Fruit fly (Drosophila melanogaster) whole organism, pupa: ENCODE measurements around the gene GstZ1.

Source experiments
- CG17806 ChIP-seq: fragments of 200-800 bp; sonication (Bioruptor generic); optimal IDR thresholded peaks from 2 replicates; lab custom pipeline; 2018; ENCODE audit warnings: missing biosample characterization, mild to moderate bottlenecking, missing genetic modification characterization, moderate library complexity
- D1 ChIP-seq: fragments of 200-800 bp; sonication (Bioruptor generic); optimal IDR thresholded peaks from 2 replicates; lab custom pipeline; 2018; ENCODE audit warnings: missing biosample characterization, mild to moderate bottlenecking, missing genetic modification characterization, moderate library complexity
- EcR ChIP-seq: fragments of 200-800 bp; sonication (Bioruptor generic); optimal IDR thresholded peaks from 3 replicates; lab custom pipeline; 2019; ENCODE audit warnings: missing biosample characterization, missing genetic modification characterization, mild to moderate bottlenecking, moderate library complexity, missing genetic modification reagents
- Pif1B ChIP-seq: fragments of 200-800 bp; sonication (Bioruptor generic); optimal IDR thresholded peaks from 3 replicates; lab custom pipeline; 2016; ENCODE audit warnings: missing biosample characterization, missing genetic modification characterization
- Snoo ChIP-seq: fragments of 200-800 bp; sonication (Bioruptor generic); optimal IDR thresholded peaks from 3 replicates; lab custom pipeline; 2017; ENCODE audit warnings: missing biosample characterization, mild to moderate bottlenecking, missing genetic modification characterization, inconsistent platforms

dm6 chr3R:9460488-9461150 lies 4.3 kb upstream of the GstZ1 start, which contains the start of gene GstZ2:
- TF ChIP-seq Pif1B (GFP tag; lab: Kevin White, UChicago) (no peak), Snoo (tag; lab: Kevin White, UChicago) (no peak), CG17806 (tag; lab: Kevin White, UChicago) (no peak), D1 (tag; lab: Kevin White, UChicago) (no peak), EcR (no peak)
